Worm (Caenorhabditis elegans): ENCODE measurements around the gene cfp-1.

ce11 chrIV:14099256-14099655 is 22.0 kb downstream of the cfp-1 start, which contains the start of gene col-133:
- TF ChIP-seq nhr-11 (tag; optimal IDR thresholded peaks at IDR 0.05) (no peak), snpc-4 (tag; optimal IDR thresholded peaks at IDR 0.05) (no peak), ztf-11 (tag; optimal IDR thresholded peaks at IDR 0.05) (no peak), nhr-237 (tag; optimal IDR thresholded peaks at IDR 0.05) (no peak), skn-1 (tag; optimal IDR thresholded peaks at IDR 0.05) (no peak), ceh-82 (tag; optimal IDR thresholded peaks at IDR 0.05) (no peak)
